Worm (Caenorhabditis elegans): ENCODE data around the gene gas-1.

DNA sequence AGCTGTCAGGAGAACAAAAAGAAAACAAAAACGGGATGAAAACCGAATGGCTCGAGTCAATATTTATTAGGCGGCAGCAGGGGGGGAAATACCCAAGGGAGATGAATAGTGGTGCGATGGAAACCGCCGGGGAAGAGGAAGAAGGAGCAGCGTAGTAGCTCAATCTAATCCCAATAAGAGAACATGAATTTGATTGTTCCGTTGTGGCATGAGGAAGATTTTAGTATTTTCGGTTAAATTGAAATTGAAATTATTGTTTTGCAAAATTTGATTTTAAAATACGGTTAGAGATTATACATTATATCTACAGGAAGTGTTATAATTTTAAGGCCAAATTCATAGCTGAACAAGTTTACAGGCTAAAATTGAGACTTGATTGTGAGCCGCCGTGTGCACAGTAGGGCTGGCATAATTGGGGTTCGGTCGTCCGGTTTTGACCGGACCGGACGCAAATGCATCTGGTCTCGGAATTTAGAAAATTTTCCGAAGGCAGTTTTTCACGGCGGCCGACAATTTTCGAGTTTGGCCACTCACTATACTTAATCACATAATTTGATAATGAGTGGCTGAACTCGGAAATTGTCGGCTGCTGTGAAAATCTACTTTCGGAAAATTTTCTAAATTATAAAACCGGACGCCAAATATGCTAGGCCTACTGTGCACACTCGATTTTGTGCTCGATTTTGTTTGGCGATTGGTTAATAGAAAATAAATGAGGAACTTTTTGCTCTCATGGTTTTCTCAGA is 38.0 kb downstream of the gas-1 start:
- TF ChIP-seq ceh-100 (GFP tag; IDR thresholded peaks at IDR 0.05) (no peak), nhr-179 (tag; optimal IDR thresholded peaks at IDR 0.05) (no peak), tlf-1 (GFP tag; optimal IDR thresholded peaks at IDR 0.05) (no peak), nhr-90 (tag; optimal IDR thresholded peaks at IDR 0.05) (no peak), mcd-1 (GFP tag; IDR thresholded peaks at IDR 0.05) (no peak), T07F8.4 (tag; optimal IDR thresholded peaks at IDR 0.05) (no peak), sea-2 (GFP tag; IDR thresholded peaks at IDR 0.05) (no peak), ztf-25 (GFP tag; IDR thresholded peaks at IDR 0.05) (no peak), ama-1 (optimal IDR thresholded peaks at IDR 0.05) (no peak), ama-1 (GFP tag; optimal IDR thresholded peaks at IDR 0.05) (no peak), madf-10 (tag; optimal IDR thresholded peaks at IDR 0.05) (no peak), Y79H2A.3 (GFP tag; conservative IDR thresholded peaks at IDR 0.05) (no peak), attf-5 (GFP tag; optimal IDR thresholded peaks at IDR 0.05) (no peak)
